Worm (Caenorhabditis elegans) whole organism, L4/young adult: Measurements from ENCODE around the gene smg-4.

Experiments used
- W03F9.2 ChIP-seq: fragments of 150-350 bp; optimal IDR thresholded peaks from 2 replicates; lab custom pipeline; 2014; ENCODE audit warnings: missing biosample characterization, missing genetic modification characterization
- dao-5 ChIP-seq: sonication (generic microtip); optimal IDR thresholded peaks from 2 replicates; lab custom pipeline; 2016; ENCODE audit warnings: missing genotype, missing genetic modification characterization, moderate library complexity, missing compliant biosample characterization
- him-1 ChIP-seq: sonication (generic microtip); optimal IDR thresholded peaks from 2 replicates; lab custom pipeline; 2016; ENCODE audit warnings: missing genotype, missing genetic modification reagents, missing genetic modification characterization, missing compliant biosample characterization

DNA sequence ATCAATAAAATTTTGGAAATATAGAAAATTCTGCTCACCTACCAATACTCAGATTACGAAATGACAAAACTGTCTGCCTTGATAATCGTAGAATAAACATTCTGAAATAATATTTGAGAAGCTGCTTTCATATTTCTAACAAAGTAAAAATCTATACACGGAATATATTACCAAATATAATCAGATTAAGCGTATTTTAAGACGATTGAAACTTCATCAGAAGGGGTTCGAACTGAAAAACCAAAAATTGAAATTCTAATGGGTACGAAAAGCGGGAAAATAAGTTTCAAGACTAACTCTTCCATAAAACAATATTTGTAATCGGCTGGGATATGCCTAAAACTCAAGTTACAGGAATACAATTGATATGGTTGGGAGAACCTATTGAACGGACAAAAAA lies 1.9 kb upstream of the smg-4 start, which contains the start of gene F46B6.4:
- TF ChIP-seq him-1 (tag; lab: Kevin White, UChicago) (no peak), dao-5 (tag; lab: Kevin White, UChicago) (no peak), W03F9.2 (tag; lab: Kevin White, UChicago) (no peak)
